Worm (Caenorhabditis elegans) whole organism, L2 larva: Measurements from ENCODE around the gene C04E12.5.

Experiments
- C34F6.9 ChIP-seq: fragments of 150-350 bp; optimal IDR thresholded peaks from 2 replicates; lab custom pipeline; 2014; ENCODE audit warnings: missing biosample characterization, missing genetic modification characterization
- R02D3.7 ChIP-seq: fragments of 150-350 bp; optimal IDR thresholded peaks from 2 replicates; lab custom pipeline; 2014; ENCODE audit warnings: missing biosample characterization, missing genetic modification characterization
- Y55F3AM.14 ChIP-seq: fragments of 200-800 bp; sonication (Bioruptor generic); optimal IDR thresholded peaks from 2 replicates; lab custom pipeline; 2018; ENCODE audit warnings: mild to moderate bottlenecking, missing genetic modification characterization, missing compliant biosample characterization
- ZK546.5 ChIP-seq: sonication (generic microtip); optimal IDR thresholded peaks from 2 replicates; lab custom pipeline; 2017; ENCODE audit warnings: missing biosample characterization, missing genetic modification characterization
- alr-1 ChIP-seq: fragments of 150-350 bp; optimal IDR thresholded peaks from 2 replicates; lab custom pipeline; 2014; ENCODE audit warnings: missing biosample characterization, missing genetic modification characterization
- aly-2 ChIP-seq: fragments of 150-350 bp; optimal IDR thresholded peaks from 2 replicates; lab custom pipeline; 2014; ENCODE audit warnings: missing biosample characterization, missing genetic modification characterization
- ama-1 ChIP-seq: fragments of 150-350 bp; optimal IDR thresholded peaks from 2 replicates; lab custom pipeline; 2018; ENCODE audit warnings: inconsistent platforms
- blmp-1 ChIP-seq: sonication (generic microtip); optimal IDR thresholded peaks from 2 replicates; lab custom pipeline; 2017; ENCODE audit warnings: missing genetic modification characterization, mild to moderate bottlenecking, missing compliant biosample characterization, antibody characterized with exemption, moderate library complexity; ENCODE audit not compliant: insufficient read depth
- ceh-16 ChIP-seq: fragments of 150-350 bp; optimal IDR thresholded peaks from 2 replicates; lab custom pipeline; 2014; ENCODE audit warnings: missing biosample characterization, missing genetic modification characterization
- elt-1 ChIP-seq: fragments of 150-350 bp; optimal IDR thresholded peaks from 2 replicates; lab custom pipeline; 2014; ENCODE audit warnings: missing biosample characterization, missing genetic modification characterization
- elt-3 ChIP-seq: sonication (generic microtip); optimal IDR thresholded peaks from 2 replicates; lab custom pipeline; 2017; ENCODE audit warnings: missing biosample characterization, missing genetic modification characterization
- fos-1 ChIP-seq: fragments of 150-350 bp; optimal IDR thresholded peaks from 2 replicates; lab custom pipeline; 2014; ENCODE audit warnings: missing biosample characterization, missing genetic modification characterization
- lin-11 ChIP-seq: fragments of 150-350 bp; sonication (generic microtip); optimal IDR thresholded peaks from 2 replicates; lab custom pipeline; 2014; ENCODE audit warnings: missing biosample characterization, missing genetic modification characterization, inconsistent platforms, mixed read lengths
- lin-13 ChIP-seq: fragments of 150-350 bp; optimal IDR thresholded peaks from 2 replicates; lab custom pipeline; 2014; ENCODE audit warnings: missing biosample characterization, missing genetic modification reagents, missing genetic modification characterization
- lsy-2 ChIP-seq, 2 experiments: fragments of 150-350 bp in 1 of 2; sonication (generic microtip) in 1 of 2; optimal IDR thresholded peaks; 2 replicates each; lab custom pipeline; 2014 to 2017; ENCODE audit warnings: missing biosample characterization in 2 of 2, missing genetic modification characterization in 2 of 2
- nhr-10 ChIP-seq: sonication (generic microtip); optimal IDR thresholded peaks from 2 replicates; lab custom pipeline; 2017; ENCODE audit warnings: missing biosample characterization, missing genetic modification characterization
- nhr-11 ChIP-seq: fragments of 150-350 bp; optimal IDR thresholded peaks from 2 replicates; lab custom pipeline; 2014; ENCODE audit warnings: missing biosample characterization, missing genetic modification characterization
- nhr-12 ChIP-seq: fragments of 150-350 bp; optimal IDR thresholded peaks from 2 replicates; lab custom pipeline; 2014; ENCODE audit warnings: missing biosample characterization, missing genetic modification characterization
- nhr-129 ChIP-seq: fragments of 150-350 bp; optimal IDR thresholded peaks from 2 replicates; lab custom pipeline; 2014; ENCODE audit warnings: missing biosample characterization, missing genetic modification characterization
- nhr-21 ChIP-seq: fragments of 150-350 bp; optimal IDR thresholded peaks from 2 replicates; lab custom pipeline; 2014; ENCODE audit warnings: missing biosample characterization, missing genetic modification characterization
- nhr-23 ChIP-seq: fragments of 150-350 bp; optimal IDR thresholded peaks from 2 replicates; lab custom pipeline; 2014; ENCODE audit warnings: missing biosample characterization, missing genetic modification reagents, missing genetic modification characterization
- nhr-25 ChIP-seq: fragments of 150-350 bp; sonication (generic microtip); optimal IDR thresholded peaks from 3 replicates; lab custom pipeline; 2014; ENCODE audit warnings: missing biosample characterization, missing genetic modification characterization
- nhr-6 ChIP-seq: fragments of 150-350 bp; optimal IDR thresholded peaks from 2 replicates; lab custom pipeline; 2014; ENCODE audit warnings: missing biosample characterization, missing genetic modification characterization
- peb-1 ChIP-seq: fragments of 150-350 bp; optimal IDR thresholded peaks from 2 replicates; lab custom pipeline; 2014; ENCODE audit warnings: missing biosample characterization, missing genetic modification characterization
- sma-3 ChIP-seq: sonication (generic microtip); optimal IDR thresholded peaks from 2 replicates; lab custom pipeline; 2016; ENCODE audit warnings: missing genetic modification reagents, missing genetic modification characterization, missing compliant biosample characterization
- sma-9 ChIP-seq, 2 experiments: fragments of 150-350 bp in 1 of 2; sonication (generic microtip) in 1 of 2; optimal IDR thresholded peaks; 2 replicates each; lab custom pipeline; 2014 to 2016; ENCODE audit warnings: missing genetic modification characterization in 2 of 2, mild to moderate bottlenecking in 1 of 2, missing biosample characterization in 1 of 2, missing compliant biosample characterization in 1 of 2, missing genetic modification reagents in 1 of 2, moderate library complexity in 1 of 2
- unc-39 ChIP-seq: fragments of 150-350 bp; optimal IDR thresholded peaks from 2 replicates; lab custom pipeline; 2014; ENCODE audit warnings: missing biosample characterization, missing genetic modification characterization
- unc-55 ChIP-seq: fragments of 150-350 bp; sonication (generic microtip); optimal IDR thresholded peaks from 3 replicates; lab custom pipeline; 2014; ENCODE audit warnings: missing biosample characterization, missing genetic modification reagents, missing genetic modification characterization
- zag-1 ChIP-seq: fragments of 150-350 bp; optimal IDR thresholded peaks from 2 replicates; lab custom pipeline; 2014; ENCODE audit warnings: missing biosample characterization, missing genetic modification characterization
- ztf-11 ChIP-seq: sonication (generic microtip); optimal IDR thresholded peaks from 2 replicates; lab custom pipeline; 2017; ENCODE audit warnings: missing biosample characterization, missing genetic modification characterization
- ztf-4 ChIP-seq: fragments of 150-350 bp; optimal IDR thresholded peaks from 2 replicates; lab custom pipeline; 2014; ENCODE audit warnings: missing biosample characterization, missing genetic modification characterization

Gene C04E12.5

ce11 chrV:3352925-3353324, 5.4 kb upstream of the C04E12.5 start, which contains the start of gene C17B7.12:
TSS of gene C17B7.12 (plus strand) at chrV:3353225.
- TF ChIP-seq lin-13 (GFP tag; lab: Kevin White, UChicago) = no peak
- TF ChIP-seq nhr-129 (tag; lab: Kevin White, UChicago) = no peak
- no peak for TF ChIP-seq unc-39 (tag; lab: Kevin White, UChicago)
- no peak for TF ChIP-seq zag-1
- TF ChIP-seq lin-11 (tag; lab: Kevin White, UChicago) = no peak
- TF ChIP-seq R02D3.7 (tag; lab: Kevin White, UChicago) = no peak
- TF ChIP-seq ztf-4 (tag; lab: Kevin White, UChicago) = no peak
- no peak for TF ChIP-seq blmp-1 (tag; lab: Kevin White, UChicago)
- TF ChIP-seq lsy-2 (tag; optimal IDR thresholded peaks at IDR 0.05; lab: Kevin White, UChicago) = no peak
- no peak for TF ChIP-seq fos-1
- no peak for TF ChIP-seq nhr-10 (tag; lab: Kevin White, UChicago)

- TF ChIP-seq C34F6.9 (tag; lab: Kevin White, UChicago) (no peak), nhr-21 (tag; lab: Kevin White, UChicago) (no peak), sma-3 (GFP tag; lab: Kevin White, UChicago) (no peak), lsy-2 (tag; optimal IDR thresholded peaks at IDR 0.05; lab: Kevin White, UChicago) (no peak), nhr-23 (tag; lab: Kevin White, UChicago) (no peak), sma-9 (GFP tag; optimal IDR thresholded peaks at IDR 0.05; lab: Kevin White, UChicago) (peak; percentile 23), sma-9 (tag; optimal IDR thresholded peaks at IDR 0.05; lab: Kevin White, UChicago) (no peak), ZK546.5 (no peak), nhr-12 (no peak), elt-1 (tag; lab: Kevin White, UChicago) (peak; percentile 2), peb-1 (tag; lab: Kevin White, UChicago) (no peak)
Measured at ce11 chrV:3355544-3355943, 2.8 kb upstream of the C04E12.5 start.

ce11 chrV:3357106-3357505, 1.3 kb upstream of the C04E12.5 start, which contains the start of gene scrm-3:
TSS of gene scrm-3 (minus strand) at chrV:3357206.
- TF ChIP-seq nhr-10 (tag; lab: Kevin White, UChicago) (no peak), nhr-21 (tag; lab: Kevin White, UChicago) (no peak), ztf-11 (no peak), ama-1 (no peak), blmp-1 (tag; lab: Kevin White, UChicago) (no peak)

ce11 chrV:3361633-3362032, 3.3 kb downstream of the C04E12.5 start:
- TF ChIP-seq lsy-2 (tag; optimal IDR thresholded peaks at IDR 0.05; lab: Kevin White, UChicago) (no peak), unc-39 (tag; lab: Kevin White, UChicago) (no peak), ceh-16 (tag; lab: Kevin White, UChicago) (no peak), aly-2 (no peak), lin-11 (tag; lab: Kevin White, UChicago) (no peak), ztf-11 (no peak), elt-3 (tag; lab: Kevin White, UChicago) (no peak), Y55F3AM.14 (GFP tag; lab: Kevin White, UChicago) (no peak), peb-1 (tag; lab: Kevin White, UChicago) (no peak), blmp-1 (tag; lab: Kevin White, UChicago) (no peak), nhr-11 (tag; lab: Kevin White, UChicago) (no peak), nhr-6 (no peak)

- no peak for TF ChIP-seq nhr-25 (tag; lab: Kevin White, UChicago)
- TF ChIP-seq sma-3 (GFP tag; lab: Kevin White, UChicago) = no peak
- no peak for TF ChIP-seq nhr-6
- no peak for TF ChIP-seq unc-55 (GFP tag; lab: Kevin White, UChicago)
- TF ChIP-seq nhr-129 (tag; lab: Kevin White, UChicago) = no peak
- no peak for TF ChIP-seq ceh-16 (tag; lab: Kevin White, UChicago)
- no peak for TF ChIP-seq Y55F3AM.14 (GFP tag; lab: Kevin White, UChicago)
- no peak for TF ChIP-seq unc-39 (tag; lab: Kevin White, UChicago)
- TF ChIP-seq peb-1 (tag; lab: Kevin White, UChicago) = no peak
- no peak for TF ChIP-seq R02D3.7 (tag; lab: Kevin White, UChicago)
- TF ChIP-seq nhr-23 (tag; lab: Kevin White, UChicago) = no peak
- no peak for TF ChIP-seq elt-1 (tag; lab: Kevin White, UChicago)
- no peak for TF ChIP-seq alr-1 (tag; lab: Kevin White, UChicago)
- no peak for TF ChIP-seq zag-1
- no peak for TF ChIP-seq ama-1
Measured at ce11 chrV:3362475-3362874, 4.1 kb downstream of the C04E12.5 start, which contains the start of gene C04E12.4. TSS of gene C04E12.4 (plus strand) at chrV:3362775.
